Fruit fly (Drosophila melanogaster) whole organism, embryonic: ENCODE measurements around the gene scramb1.
A peak's percentile ranks its signal among the peaks of the same experiment; 100 is the strongest.

Experiments used
- CG13894 ChIP-seq: fragments of 200-800 bp; sonication (Bioruptor generic); optimal IDR thresholded peaks from 3 replicates; lab custom pipeline; 2018; ENCODE audit warnings: missing biosample characterization, mild to moderate bottlenecking, missing genetic modification characterization, moderate library complexity
- CG1832 ChIP-seq: fragments of 200-800 bp; sonication (Bioruptor generic); optimal IDR thresholded peaks from 2 replicates; lab custom pipeline; 2017; ENCODE audit warnings: missing biosample characterization, mild to moderate bottlenecking, missing genetic modification characterization, inconsistent platforms
- CG18476 ChIP-seq: fragments of 200-800 bp; sonication (Bioruptor generic); optimal IDR thresholded peaks from 2 replicates; lab custom pipeline; 2016; ENCODE audit warnings: missing biosample characterization, mild to moderate bottlenecking, missing genetic modification characterization
- CG2678 ChIP-seq: fragments of 200-800 bp; sonication (Bioruptor generic); optimal IDR thresholded peaks from 3 replicates; lab custom pipeline; 2019; ENCODE audit warnings: missing biosample characterization, mild to moderate bottlenecking, missing genetic modification characterization, moderate library complexity
- CG4617 ChIP-seq: fragments of 200-800 bp; sonication (Bioruptor generic); optimal IDR thresholded peaks from 3 replicates; lab custom pipeline; 2016; ENCODE audit warnings: missing biosample characterization, missing genetic modification characterization, borderline replicate concordance
- CG4707 ChIP-seq: fragments of 200-800 bp; sonication (Bioruptor generic); optimal IDR thresholded peaks from 2 replicates; lab custom pipeline; 2018; ENCODE audit warnings: missing biosample characterization, mild to moderate bottlenecking, missing genetic modification characterization, moderate library complexity
- CG8388 ChIP-seq: fragments of 200-800 bp; sonication (Bioruptor generic); optimal IDR thresholded peaks from 2 replicates; lab custom pipeline; 2019; ENCODE audit warnings: missing biosample characterization, mild to moderate bottlenecking, missing genetic modification characterization, moderate library complexity
- CG8478 ChIP-seq: fragments of >200 bp; optimal IDR thresholded peaks from 2 replicates; lab custom pipeline; 2018
- CG9437 ChIP-seq: fragments of 200-800 bp; sonication (Bioruptor generic); optimal IDR thresholded peaks from 2 replicates; lab custom pipeline; 2018; ENCODE audit warnings: missing biosample characterization, mild to moderate bottlenecking, missing genetic modification characterization
- CG9609 ChIP-seq: fragments of 200-800 bp; sonication (Bioruptor generic); optimal IDR thresholded peaks from 3 replicates; lab custom pipeline; 2016; ENCODE audit warnings: missing biosample characterization, missing genetic modification characterization
- CTCF ChIP-seq: fragments of 200-800 bp; sonication (Bioruptor generic); optimal IDR thresholded peaks from 2 replicates; lab custom pipeline; 2017; ENCODE audit warnings: missing biosample characterization, mild to moderate bottlenecking, missing genetic modification characterization, moderate library complexity
- Camta ChIP-seq: fragments of 200-800 bp; sonication (Bioruptor generic); optimal IDR thresholded peaks from 2 replicates; lab custom pipeline; 2016; ENCODE audit warnings: missing biosample characterization, missing genetic modification characterization
- D ChIP-seq, 2 experiments: fragments of 200-800 bp in 1 of 2; fragments of >200 bp in 1 of 2; sonication (Bioruptor generic) in 1 of 2; optimal IDR thresholded peaks; 2 replicates in 1 of 2; 3 replicates in 1 of 2; lab custom pipeline; 2017; ENCODE audit warnings: mild to moderate bottlenecking in 1 of 2, missing biosample characterization in 1 of 2, missing genetic modification characterization in 1 of 2, missing genetic modification reagents in 1 of 2
- Dek ChIP-seq: fragments of 200-800 bp; sonication (Bioruptor generic); optimal IDR thresholded peaks from 3 replicates; lab custom pipeline; 2019; ENCODE audit warnings: missing biosample characterization, mild to moderate bottlenecking, missing genetic modification characterization, moderate library complexity
- Dip2 ChIP-seq: fragments of 200-800 bp; sonication (Bioruptor generic); IDR thresholded peaks from 2 replicates; pipeline ENCODE4 v1.3.6; 2022; ENCODE audit warnings: missing biosample characterization, missing genetic modification characterization
- Dll ChIP-seq: fragments of 200-800 bp; sonication (Bioruptor generic); IDR thresholded peaks from 4 replicates; pipeline ENCODE4 v1.3.6; 2022; ENCODE audit warnings: missing biosample characterization, missing genetic modification characterization; ENCODE audit not compliant: partially characterized antibody
- Drgx ChIP-seq: fragments of 200-800 bp; sonication (Bioruptor generic); IDR thresholded peaks from 2 replicates; pipeline ENCODE4 v1.3.6; 2022; ENCODE audit warnings: missing biosample characterization, missing genetic modification characterization
- Ets65A ChIP-seq: fragments of 200-800 bp; sonication (Bioruptor generic); peaks from one replicate; lab custom pipeline; 2016; ENCODE audit warnings: missing biosample characterization, missing genetic modification characterization
- H15 ChIP-seq: fragments of 200-800 bp; sonication (Bioruptor generic); IDR thresholded peaks from 3 replicates; pipeline ENCODE4 v1.3.6; 2022; ENCODE audit warnings: missing biosample characterization, missing genetic modification characterization
- Hr51 ChIP-seq, 2 experiments: fragments of 200-800 bp; sonication (Bioruptor generic); optimal IDR thresholded peaks; 2 replicates in 1 of 2; 3 replicates in 1 of 2; lab custom pipeline; 2016 to 2018; ENCODE audit warnings: missing biosample characterization in 2 of 2, missing genetic modification characterization in 2 of 2, mild to moderate bottlenecking in 1 of 2, moderate library complexity in 1 of 2
- NC2α ChIP-seq: fragments of 200-800 bp; sonication (Bioruptor generic); optimal IDR thresholded peaks from 2 replicates; lab custom pipeline; 2016; ENCODE audit warnings: missing biosample characterization, missing genetic modification characterization
- Nf-YB ChIP-seq: fragments of 200-800 bp; sonication (Bioruptor generic); optimal IDR thresholded peaks from 3 replicates; lab custom pipeline; 2019; ENCODE audit warnings: missing biosample characterization, mild to moderate bottlenecking, missing genetic modification characterization, moderate library complexity
- Taf1 ChIP-seq: fragments of 200-800 bp; sonication (Bioruptor generic); IDR thresholded peaks from 2 replicates; pipeline ENCODE4 v1.3.6; 2022; ENCODE audit warnings: missing biosample characterization, missing genetic modification characterization
- bab2 ChIP-seq: fragments of 200-800 bp; sonication (Bioruptor generic); optimal IDR thresholded peaks from 2 replicates; lab custom pipeline; 2016; ENCODE audit warnings: missing biosample characterization, missing genetic modification characterization
- bbx ChIP-seq: fragments of 200-800 bp; sonication (Bioruptor generic); IDR thresholded peaks from 2 replicates; pipeline ENCODE4 v1.3.6; 2022; ENCODE audit warnings: missing biosample characterization, missing genetic modification characterization; ENCODE audit not compliant: partially characterized antibody
- cad ChIP-seq: fragments of >200 bp; optimal IDR thresholded peaks from 2 replicates; lab custom pipeline; 2017; ENCODE audit warnings: missing biosample characterization, missing genetic modification characterization
- dmrt11E ChIP-seq: fragments of 200-800 bp; sonication (Bioruptor generic); optimal IDR thresholded peaks from 3 replicates; lab custom pipeline; 2018; ENCODE audit warnings: missing biosample characterization, mild to moderate bottlenecking, missing genetic modification characterization, moderate library complexity
- dmrt99B ChIP-seq: fragments of 200-800 bp; sonication (Bioruptor generic); optimal IDR thresholded peaks from 2 replicates; lab custom pipeline; 2018; ENCODE audit warnings: missing biosample characterization, mild to moderate bottlenecking, missing genetic modification characterization, moderate library complexity
- gsb ChIP-seq: fragments of 200-800 bp; sonication (Bioruptor generic); IDR thresholded peaks from 2 replicates; pipeline ENCODE4 v1.3.6; 2022; ENCODE audit warnings: missing biosample characterization, missing genetic modification characterization
- hth ChIP-seq: fragments of >200 bp; optimal IDR thresholded peaks from 2 replicates; lab custom pipeline; 2017; ENCODE audit warnings: inconsistent platforms
- pros ChIP-seq: fragments of 200-800 bp; sonication (Bioruptor generic); optimal IDR thresholded peaks from 3 replicates; lab custom pipeline; 2019; ENCODE audit warnings: missing biosample characterization, mild to moderate bottlenecking, missing genetic modification characterization, moderate library complexity
- salm ChIP-seq: fragments of 200-800 bp; sonication (Bioruptor generic); optimal IDR thresholded peaks from 2 replicates; lab custom pipeline; 2018; ENCODE audit warnings: missing biosample characterization, mild to moderate bottlenecking, missing genetic modification characterization
- seq ChIP-seq: fragments of 200-800 bp; sonication (Bioruptor generic); IDR thresholded peaks from 2 replicates; pipeline ENCODE4 v1.3.6; 2022; ENCODE audit warnings: missing biosample characterization, missing genetic modification characterization
- ssp ChIP-seq: fragments of 200-800 bp; sonication (Bioruptor generic); IDR thresholded peaks from 2 replicates; pipeline ENCODE4 v1.3.6; 2022; ENCODE audit warnings: missing biosample characterization, missing genetic modification characterization
- vvl ChIP-seq: fragments of 200-800 bp; sonication (Bioruptor generic); IDR thresholded peaks from 2 replicates; pipeline ENCODE4 v1.3.6; 2022; ENCODE audit warnings: missing biosample characterization, missing genetic modification characterization
- z ChIP-seq: fragments of 200-800 bp; sonication (Bioruptor generic); IDR thresholded peaks from 3 replicates; pipeline ENCODE4 v1.3.6; 2022; ENCODE audit warnings: missing biosample characterization, missing genetic modification characterization

scramb1 gene

dm6 chr3L:10199644-10200043 is 25.4 kb downstream of the scramb1 start:
- TF ChIP-seq CG8388 (GFP tag; lab: Kevin White, UChicago) (no peak), Ets65A (peak; percentile 8), CG2678 (tag; lab: Kevin White, UChicago) (no peak), CTCF (peak; percentile 74), Nf-YB (GFP tag; lab: Kevin White, UChicago) (no peak), CG4617 (GFP tag; lab: Kevin White, UChicago) (no peak), Dll (no peak), Camta (GFP tag; lab: Kevin White, UChicago) (no peak)

dm6 chr3L:10198571-10198970 is 26.5 kb downstream of the scramb1 start:
- peak; percentile 46; the same call in 1 of the 2 replicates for TF ChIP-seq Drgx (GFP tag; lab: Robert Waterston, UW)
- peak; percentile 21 for TF ChIP-seq dmrt99B (tag; lab: Kevin White, UChicago)
- no peak for TF ChIP-seq CG4707 (GFP tag; lab: Kevin White, UChicago)
- TF ChIP-seq vvl (GFP tag; lab: Robert Waterston, UW) = peak; percentile 28; the same call in 1 of the 2 replicates
- peak in 1 of 2 experiments; percentile 7 for TF ChIP-seq Hr51 (GFP tag; optimal IDR thresholded peaks at IDR 0.05; lab: Kevin White, UChicago)
- no peak for TF ChIP-seq Dip2 (GFP tag; lab: Robert Waterston, UW)
- TF ChIP-seq bab2 (GFP tag; lab: Kevin White, UChicago) = no peak
- no peak for TF ChIP-seq CG13894 (tag; lab: Kevin White, UChicago)
- TF ChIP-seq Ets65A = no peak
- TF ChIP-seq CG9437 (GFP tag; lab: Kevin White, UChicago) = no peak
- TF ChIP-seq, all 482 proteins: peak for 4

dm6 chr3L:10197360-10197759 is 27.7 kb downstream of the scramb1 start:
- TF ChIP-seq seq (no peak), hth (no peak), Taf1 (GFP tag; lab: Robert Waterston, UW) (no peak), Dek (tag; lab: Kevin White, UChicago) (no peak), z (GFP tag; lab: Robert Waterston, UW) (peak; percentile 70; the same call in 2 of the 3 replicates), CG9609 (GFP tag; lab: Kevin White, UChicago) (no peak), salm (tag; lab: Kevin White, UChicago) (no peak), pros (GFP tag; lab: Kevin White, UChicago) (peak; percentile 66), dmrt11E (tag; lab: Kevin White, UChicago) (no peak), NC2α (GFP tag; lab: Kevin White, UChicago) (no peak)

dm6 chr3L:10189179-10189578 is 35.9 kb downstream of the scramb1 start:
- no peak for TF ChIP-seq bbx (GFP tag; lab: Robert Waterston, UW)
- no peak for TF ChIP-seq gsb (GFP tag; lab: Robert Waterston, UW)
- no peak for TF ChIP-seq CG18476 (GFP tag; lab: Kevin White, UChicago)
- no peak for TF ChIP-seq H15 (GFP tag; lab: Robert Waterston, UW)
- no peak for TF ChIP-seq seq
- TF ChIP-seq cad (GFP tag; lab: Kevin White, UChicago) = no peak
- peak; percentile 74 for TF ChIP-seq D (optimal IDR thresholded peaks at IDR 0.05; lab: Kevin White, UChicago)
- no peak for TF ChIP-seq D (GFP tag; optimal IDR thresholded peaks at IDR 0.05; lab: Kevin White, UChicago)
- TF ChIP-seq CG8478 (lab: Kevin White, UChicago) = peak; percentile 65
- peak; percentile 41 for TF ChIP-seq CG1832 (GFP tag; lab: Kevin White, UChicago)
- TF ChIP-seq ssp (GFP tag; lab: Robert Waterston, UW) = peak; percentile 4; the same call in 1 of the 2 replicates
